Fruit fly (Drosophila melanogaster) Kc167 (cell line): ENCODE data around the gene CG33127.

ENCODE experiments used
- Myc ChIP-seq: fragments of >200 bp; optimal IDR thresholded peaks from 2 replicates; lab custom pipeline; 2017; ENCODE audit warnings: missing external identifiers
- Sin3A ChIP-seq: fragments of >200 bp; optimal IDR thresholded peaks from 2 replicates; lab custom pipeline; 2018; ENCODE audit warnings: missing external identifiers
- h ChIP-seq: fragments of >200 bp; optimal IDR thresholded peaks from 3 replicates; lab custom pipeline; 2018; ENCODE audit warnings: missing external identifiers
- insv ChIP-seq: fragments of >200 bp; optimal IDR thresholded peaks from 3 replicates; lab custom pipeline; 2018; ENCODE audit warnings: missing external identifiers
- psq ChIP-seq: fragments of >200 bp; optimal IDR thresholded peaks from 2 replicates; lab custom pipeline; 2017; ENCODE audit warnings: missing external identifiers
- ttk ChIP-seq: sonication (Bioruptor generic); optimal IDR thresholded peaks from 2 replicates; lab custom pipeline; 2017; ENCODE audit warnings: missing external identifiers

dm6 chr2L:285596-286023, 36.3 kb upstream of the CG33127 start:
- no peak for TF ChIP-seq Myc (lab: Kevin White, UChicago)
- no peak for TF ChIP-seq insv
- no peak for TF ChIP-seq Sin3A
- TF ChIP-seq psq (lab: Kevin White, UChicago) = no peak
- no peak for TF ChIP-seq h (lab: Kevin White, UChicago)
- TF ChIP-seq ttk = no peak
